Worm (Caenorhabditis elegans) whole organism, L1 larva: Measurements from ENCODE around the gene B0546.4.

Source experiments
- C04F5.9 ChIP-seq: sonication (generic microtip); optimal IDR thresholded peaks from 2 replicates; lab custom pipeline; 2016; ENCODE audit warnings: missing genetic modification characterization, missing compliant biosample characterization
- Y116A8C.19 ChIP-seq: sonication (generic microtip); optimal IDR thresholded peaks from 2 replicates; lab custom pipeline; 2016; ENCODE audit warnings: missing compliant biosample characterization, missing genetic modification characterization, borderline replicate concordance
- ama-1 ChIP-seq: fragments of 150-350 bp; optimal IDR thresholded peaks from 2 replicates; lab custom pipeline; 2014
- ceh-63 ChIP-seq: fragments of 200-800 bp; sonication (Bioruptor generic); optimal IDR thresholded peaks from 2 replicates; lab custom pipeline; 2018; ENCODE audit warnings: mild to moderate bottlenecking, missing genetic modification characterization, missing compliant biosample characterization
- ceh-82 ChIP-seq, 3 experiments: fragments of 150-350 bp in 1 of 3; sonication (generic microtip) in 2 of 3; optimal IDR thresholded peaks; 2 replicates each; lab custom pipeline; 2014 to 2017; ENCODE audit warnings: missing biosample characterization in 3 of 3, missing genetic modification characterization in 3 of 3
- ceh-90 ChIP-seq: sonication (generic microtip); optimal IDR thresholded peaks from 2 replicates; lab custom pipeline; 2016; ENCODE audit warnings: missing genetic modification characterization, missing compliant biosample characterization
- dpl-1 ChIP-seq, 3 experiments: fragments of 150-350 bp in 2 of 3; sonication (generic microtip) in 1 of 3; optimal IDR thresholded peaks; 2 replicates each; lab custom pipeline; 2014 to 2017; ENCODE audit warnings: missing biosample characterization in 3 of 3, missing genetic modification characterization in 3 of 3, missing genetic modification reagents in 3 of 3
- efl-1 ChIP-seq, 4 experiments: fragments of 150-350 bp; optimal IDR thresholded peaks in 3 of 4; peaks in 1 of 4; 1 replicate in 1 of 4; 2 replicates in 3 of 4; lab custom pipeline; 2014; ENCODE audit warnings: missing biosample characterization in 2 of 4, missing genetic modification characterization in 2 of 4, missing genetic modification reagents in 2 of 4
- efl-3 ChIP-seq: fragments of 200-800 bp; sonication (Bioruptor generic); optimal IDR thresholded peaks from 2 replicates; lab custom pipeline; 2018; ENCODE audit warnings: mild to moderate bottlenecking, missing genetic modification characterization, missing compliant biosample characterization
- egl-13 ChIP-seq: sonication (generic microtip); optimal IDR thresholded peaks from 2 replicates; lab custom pipeline; 2016; ENCODE audit warnings: missing genotype, missing genetic modification reagents, missing genetic modification characterization, missing compliant biosample characterization
- egl-27 ChIP-seq, 2 experiments: fragments of 150-350 bp in 1 of 2; sonication (generic microtip); optimal IDR thresholded peaks; 3 replicates each; lab custom pipeline; 2017 to 2018; ENCODE audit warnings: missing biosample characterization in 2 of 2, missing genetic modification characterization in 2 of 2, missing genetic modification reagents in 2 of 2
- elt-3 ChIP-seq, 6 experiments: fragments of 150-350 bp in 1 of 6; sonication (generic microtip); optimal IDR thresholded peaks; 2 replicates each; lab custom pipeline; 2017 to 2018; ENCODE audit warnings: missing biosample characterization in 6 of 6, missing genetic modification characterization in 6 of 6, inconsistent platforms in 1 of 6
- ets-5 ChIP-seq: fragments of 200-800 bp; sonication (Bioruptor generic); IDR thresholded peaks from 2 replicates; pipeline ENCODE4 v1.3.6; 2022; ENCODE audit warnings: missing genetic modification characterization, missing compliant biosample characterization
- fkh-10 ChIP-seq: sonication (generic microtip); optimal IDR thresholded peaks from 2 replicates; lab custom pipeline; 2017; ENCODE audit warnings: missing biosample characterization, missing genetic modification reagents, missing genetic modification characterization
- fkh-4 ChIP-seq: sonication (generic microtip); optimal IDR thresholded peaks from 2 replicates; lab custom pipeline; 2016; ENCODE audit warnings: missing compliant biosample characterization, missing genetic modification characterization, borderline replicate concordance
- fos-1 ChIP-seq: fragments of 150-350 bp; optimal IDR thresholded peaks from 2 replicates; lab custom pipeline; 2014; ENCODE audit warnings: missing biosample characterization, missing genetic modification characterization
- grh-1 ChIP-seq: fragments of 200-800 bp; sonication (Bioruptor generic); IDR thresholded peaks from 2 replicates; pipeline ENCODE4 v1.3.6; 2022; ENCODE audit warnings: missing genetic modification reagents, missing genetic modification characterization, missing compliant biosample characterization
- hlh-17 ChIP-seq: fragments of 200-800 bp; sonication (Bioruptor generic); optimal IDR thresholded peaks from 2 replicates; lab custom pipeline; 2018; ENCODE audit warnings: missing genetic modification characterization, mild to moderate bottlenecking, missing compliant biosample characterization, moderate library complexity, borderline replicate concordance
- hlh-4 ChIP-seq: sonication (generic microtip); optimal IDR thresholded peaks from 2 replicates; lab custom pipeline; 2016; ENCODE audit warnings: mild to moderate bottlenecking, missing genetic modification characterization, missing compliant biosample characterization
- hpl-2 ChIP-seq: fragments of 150-350 bp; optimal IDR thresholded peaks from 2 replicates; lab custom pipeline; 2014; ENCODE audit warnings: missing biosample characterization, missing genetic modification reagents, missing genetic modification characterization
- irx-1 ChIP-seq: sonication (generic microtip); optimal IDR thresholded peaks from 2 replicates; lab custom pipeline; 2016; ENCODE audit warnings: missing genetic modification characterization, missing compliant biosample characterization
- isw-1 ChIP-seq: fragments of 200-800 bp; sonication (Bioruptor generic); IDR thresholded peaks from 2 replicates; pipeline ENCODE4 v1.3.6; 2022; ENCODE audit warnings: missing genetic modification characterization, missing compliant biosample characterization
- jun-1 ChIP-seq: fragments of 150-350 bp; optimal IDR thresholded peaks from 2 replicates; lab custom pipeline; 2014; ENCODE audit warnings: missing biosample characterization, missing genetic modification reagents, missing genetic modification characterization
- lin-13 ChIP-seq: fragments of 150-350 bp; optimal IDR thresholded peaks from 2 replicates; lab custom pipeline; 2014; ENCODE audit warnings: missing biosample characterization, missing genetic modification reagents, missing genetic modification characterization
- lin-14 ChIP-seq: fragments of 200-800 bp; sonication (Bioruptor generic); optimal IDR thresholded peaks from 2 replicates; lab custom pipeline; 2018; ENCODE audit warnings: mild to moderate bottlenecking, missing genetic modification characterization, moderate library complexity, missing compliant biosample characterization
- lin-35 ChIP-seq, 2 experiments: fragments of 150-350 bp; optimal IDR thresholded peaks; 2 replicates each; lab custom pipeline; 2014; ENCODE audit warnings: missing biosample characterization in 2 of 2, missing genetic modification characterization in 2 of 2, missing genetic modification reagents in 2 of 2
- lin-39 ChIP-seq: fragments of 150-350 bp; optimal IDR thresholded peaks from 2 replicates; lab custom pipeline; 2014; ENCODE audit warnings: missing biosample characterization, missing genetic modification reagents, missing genetic modification characterization
- lir-3 ChIP-seq: sonication (generic microtip); optimal IDR thresholded peaks from 2 replicates; lab custom pipeline; 2016; ENCODE audit warnings: mild to moderate bottlenecking, missing genetic modification characterization, moderate library complexity, missing compliant biosample characterization; ENCODE audit not compliant: poor library complexity
- mab-9 ChIP-seq: fragments of 200-800 bp; sonication (Bioruptor generic); IDR thresholded peaks from 2 replicates; pipeline ENCODE4 v1.3.6; 2022; ENCODE audit warnings: missing genetic modification reagents, missing genetic modification characterization, missing compliant biosample characterization
- mep-1 ChIP-seq: fragments of 150-350 bp; optimal IDR thresholded peaks from 2 replicates; lab custom pipeline; 2014; ENCODE audit warnings: missing biosample characterization, missing genetic modification characterization
- nhr-12 ChIP-seq: sonication (generic microtip); optimal IDR thresholded peaks from 2 replicates; lab custom pipeline; 2017; ENCODE audit warnings: missing biosample characterization, missing genetic modification characterization
- nhr-19 ChIP-seq: fragments of 200-800 bp; sonication (Bioruptor generic); conservative IDR thresholded peaks from 2 replicates; pipeline ENCODE4 v1.3.6; 2022; ENCODE audit warnings: missing genetic modification characterization, missing compliant biosample characterization
- nhr-20 ChIP-seq: sonication (generic microtip); optimal IDR thresholded peaks from 2 replicates; lab custom pipeline; 2016; ENCODE audit warnings: mild to moderate bottlenecking, missing genetic modification characterization, missing compliant biosample characterization
- nhr-237 ChIP-seq: fragments of 150-350 bp; optimal IDR thresholded peaks from 2 replicates; lab custom pipeline; 2014; ENCODE audit warnings: missing biosample characterization, missing genetic modification characterization
- nhr-84 ChIP-seq: sonication (generic microtip); optimal IDR thresholded peaks from 2 replicates; lab custom pipeline; 2017; ENCODE audit warnings: missing biosample characterization, missing genetic modification characterization
- nhr-85 ChIP-seq: sonication (generic microtip); peaks from one replicate; lab custom pipeline; 2016; ENCODE audit warnings: missing genetic modification characterization, inconsistent platforms, missing compliant biosample characterization
- pag-3 ChIP-seq: sonication (generic microtip); optimal IDR thresholded peaks from 2 replicates; lab custom pipeline; 2017; ENCODE audit warnings: missing genetic modification characterization, mild to moderate bottlenecking, missing compliant biosample characterization, antibody characterized with exemption, borderline replicate concordance; ENCODE audit not compliant: insufficient read depth
- pax-3 ChIP-seq: fragments of 200-800 bp; sonication (Bioruptor generic); optimal IDR thresholded peaks from 2 replicates; lab custom pipeline; 2018; ENCODE audit warnings: mild to moderate bottlenecking, missing genetic modification characterization, moderate library complexity, missing compliant biosample characterization
- skn-1 ChIP-seq: fragments of 150-350 bp; optimal IDR thresholded peaks from 2 replicates; lab custom pipeline; 2014; ENCODE audit warnings: missing biosample characterization, missing genetic modification characterization
- snpc-4 ChIP-seq: fragments of 150-350 bp; optimal IDR thresholded peaks from 2 replicates; lab custom pipeline; 2014; ENCODE audit warnings: missing biosample characterization, missing genetic modification characterization
- snu-23 ChIP-seq: sonication (generic microtip); optimal IDR thresholded peaks from 2 replicates; lab custom pipeline; 2016; ENCODE audit warnings: missing genetic modification characterization, missing compliant biosample characterization
- tbx-2 ChIP-seq: sonication (generic microtip); optimal IDR thresholded peaks from 2 replicates; lab custom pipeline; 2016; ENCODE audit warnings: missing genetic modification characterization, missing compliant biosample characterization
- tlp-1 ChIP-seq: fragments of 150-350 bp; optimal IDR thresholded peaks from 2 replicates; lab custom pipeline; 2014; ENCODE audit warnings: missing biosample characterization, missing genetic modification characterization
- unc-130 ChIP-seq: fragments of 150-350 bp; optimal IDR thresholded peaks from 2 replicates; lab custom pipeline; 2017; ENCODE audit warnings: missing biosample characterization, missing genetic modification characterization, inconsistent platforms
- unc-86 ChIP-seq: sonication (generic microtip); optimal IDR thresholded peaks from 2 replicates; lab custom pipeline; 2016; ENCODE audit warnings: missing genetic modification characterization, missing compliant biosample characterization
- vab-15 ChIP-seq: sonication (generic microtip); optimal IDR thresholded peaks from 2 replicates; lab custom pipeline; 2017; ENCODE audit warnings: missing genotype, mild to moderate bottlenecking, missing genetic modification characterization, missing compliant biosample characterization
- xbp-1 ChIP-seq: sonication (generic microtip); optimal IDR thresholded peaks from 2 replicates; lab custom pipeline; 2016; ENCODE audit warnings: missing genetic modification characterization, missing compliant biosample characterization
- zag-1 ChIP-seq: fragments of 150-350 bp; optimal IDR thresholded peaks from 2 replicates; lab custom pipeline; 2014; ENCODE audit warnings: missing biosample characterization, missing genetic modification characterization
- ztf-4 ChIP-seq: fragments of 150-350 bp; optimal IDR thresholded peaks from 2 replicates; lab custom pipeline; 2014; ENCODE audit warnings: missing biosample characterization, missing genetic modification characterization

Gene B0546.4

DNA sequence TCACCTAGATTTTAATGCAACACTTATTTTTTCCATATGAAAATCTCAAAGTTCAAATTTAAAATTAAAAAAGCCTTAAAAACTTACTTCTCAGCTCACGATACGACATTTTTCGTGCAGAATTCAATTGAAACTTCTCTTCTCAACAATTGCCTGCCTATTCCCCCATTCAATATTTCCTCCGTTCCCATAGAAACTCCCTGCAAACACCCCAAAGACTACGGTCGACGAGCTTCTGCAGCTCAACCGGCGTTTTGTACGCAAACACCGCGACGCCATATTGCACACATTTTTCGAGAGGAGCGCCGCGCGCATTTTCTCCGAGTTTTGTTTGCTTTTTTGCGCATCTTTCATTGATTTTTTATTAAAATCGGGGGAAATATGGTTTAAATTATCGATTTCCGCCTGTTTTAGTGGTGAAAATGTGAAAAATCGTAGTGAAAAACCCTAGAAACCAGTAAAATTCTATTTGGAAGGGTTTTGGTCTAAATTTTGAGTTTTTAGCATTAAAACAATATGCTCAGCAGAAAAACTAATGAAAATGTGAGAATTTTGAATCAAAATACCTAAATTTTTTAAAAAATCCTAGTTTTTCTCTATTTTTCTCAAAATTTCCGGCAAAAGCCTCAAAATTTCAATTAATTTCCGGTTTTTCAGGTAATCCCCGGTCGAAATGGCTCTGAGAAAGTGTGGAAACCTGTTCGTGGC is 15.2 kb upstream of the B0546.4 start, which contains the start of the genes dyf-3 and pdhb-1 (continued):
- no peak for TF ChIP-seq tlp-1 (tag; lab: Kevin White, UChicago)
- TF ChIP-seq hlh-17, result no peak
- no peak for TF ChIP-seq nhr-84
- TF ChIP-seq xbp-1 (tag; lab: Kevin White, UChicago), result peak; percentile 10
- no peak for TF ChIP-seq irx-1 (tag; lab: Kevin White, UChicago)
- peak; percentile 23 for TF ChIP-seq unc-130 (tag; lab: Kevin White, UChicago)
- no peak for TF ChIP-seq grh-1 (GFP tag; lab: Robert Waterston, UW)
- TF ChIP-seq nhr-237 (tag; lab: Kevin White, UChicago), result no peak
- TF ChIP-seq efl-3, result no peak
- peak; percentile 46 to 61 for TF ChIP-seq efl-1 (optimal IDR thresholded peaks at IDR 0.05; lab: Kevin White, UChicago)
- peak; percentile 56 to 94 for TF ChIP-seq efl-1 (GFP tag; optimal IDR thresholded peaks at IDR 0.05 in 1 of 2; lab: Kevin White, UChicago)
- peak; percentile 41 for TF ChIP-seq tbx-2
- no peak for TF ChIP-seq fkh-4 (tag; lab: Kevin White, UChicago)
- TF ChIP-seq fos-1 (tag; lab: Kevin White, UChicago), result no peak
- peak; percentile 26 to 59 for TF ChIP-seq lin-35 (GFP tag; optimal IDR thresholded peaks at IDR 0.05; lab: Kevin White, UChicago)
- no peak for TF ChIP-seq egl-27 (tag; optimal IDR thresholded peaks at IDR 0.05; lab: Kevin White, UChicago)
- TF ChIP-seq mab-9 (GFP tag; lab: Robert Waterston, UW), result no peak
- TF ChIP-seq C04F5.9, result no peak
- TF ChIP-seq snu-23, result peak; percentile 38
- TF ChIP-seq egl-13 (tag; lab: Kevin White, UChicago), result no peak
- peak; percentile 40 for TF ChIP-seq mep-1 (tag; lab: Kevin White, UChicago)
- TF ChIP-seq dpl-1 (GFP tag; optimal IDR thresholded peaks at IDR 0.05; lab: Kevin White, UChicago), result peak; percentile 37 to 56 (median 48)
- TF ChIP-seq snpc-4 (tag; lab: Kevin White, UChicago), result no peak
- TF ChIP-seq isw-1, result no peak
- TF ChIP-seq ets-5 (GFP tag; lab: Robert Waterston, UW), result no peak
- no peak for TF ChIP-seq nhr-19 (GFP tag; lab: Robert Waterston, UW)
- no peak for TF ChIP-seq vab-15 (tag; lab: Kevin White, UChicago)
- no peak for TF ChIP-seq ceh-63 (GFP tag; lab: Kevin White, UChicago)
- peak; percentile 4 for TF ChIP-seq fkh-10 (GFP tag; lab: Kevin White, UChicago)
- no peak for TF ChIP-seq ama-1
- no peak for TF ChIP-seq lin-39 (tag; lab: Kevin White, UChicago)
- no peak for TF ChIP-seq elt-3 (tag; optimal IDR thresholded peaks at IDR 0.05; lab: Kevin White, UChicago)
- TF ChIP-seq unc-86 (tag; lab: Kevin White, UChicago), result peak; percentile 11
- TF ChIP-seq lin-14, result no peak
- no peak for TF ChIP-seq ceh-90 (tag; lab: Kevin White, UChicago)
- no peak for TF ChIP-seq ztf-4 (tag; lab: Kevin White, UChicago)
- no peak for TF ChIP-seq pax-3 (tag; lab: Kevin White, UChicago)
- no peak for TF ChIP-seq nhr-12 (tag; lab: Kevin White, UChicago)
- peak; percentile 69 for TF ChIP-seq nhr-85 (tag; lab: Kevin White, UChicago)
- TF ChIP-seq lir-3 (tag; lab: Kevin White, UChicago), result no peak
- TF ChIP-seq zag-1, result no peak
- no peak for TF ChIP-seq nhr-20 (tag; lab: Kevin White, UChicago)
- TF ChIP-seq lin-13 (GFP tag; lab: Kevin White, UChicago), result no peak
- TF ChIP-seq jun-1 (tag; lab: Kevin White, UChicago), result no peak
- no peak for TF ChIP-seq hlh-4 (tag; lab: Kevin White, UChicago)
- no peak for TF ChIP-seq skn-1 (tag; lab: Kevin White, UChicago)
- TF ChIP-seq Y116A8C.19 (tag; lab: Kevin White, UChicago), result no peak
- TF ChIP-seq ceh-82 (tag; optimal IDR thresholded peaks at IDR 0.05; lab: Kevin White, UChicago), result peak in 1 of 3 experiments; percentile 48
- TF ChIP-seq hpl-2 (GFP tag; lab: Kevin White, UChicago), result no peak
- TF ChIP-seq pag-3 (tag; lab: Kevin White, UChicago), result no peak
